Worm (Caenorhabditis elegans) whole organism, L1 larva: ENCODE data around the gene srx-56.

Source experiments
- aly-2 ChIP-seq: fragments of 150-350 bp; optimal IDR thresholded peaks from 2 replicates; lab custom pipeline; 2014; ENCODE audit warnings: missing biosample characterization, missing genetic modification characterization
- efl-1 ChIP-seq, 4 experiments: fragments of 150-350 bp; optimal IDR thresholded peaks in 3 of 4; peaks in 1 of 4; 1 replicate in 1 of 4; 2 replicates in 3 of 4; lab custom pipeline; 2014; ENCODE audit warnings: missing biosample characterization in 2 of 4, missing genetic modification characterization in 2 of 4, missing genetic modification reagents in 2 of 4
- fkh-10 ChIP-seq: sonication (generic microtip); optimal IDR thresholded peaks from 2 replicates; lab custom pipeline; 2017; ENCODE audit warnings: missing biosample characterization, missing genetic modification reagents, missing genetic modification characterization
- lsy-2 ChIP-seq, 2 experiments: fragments of 150-350 bp; optimal IDR thresholded peaks; 2 replicates each; lab custom pipeline; 2014; ENCODE audit warnings: missing biosample characterization in 2 of 2, missing genetic modification characterization in 2 of 2
- nhr-20 ChIP-seq: sonication (generic microtip); optimal IDR thresholded peaks from 2 replicates; lab custom pipeline; 2016; ENCODE audit warnings: mild to moderate bottlenecking, missing genetic modification characterization, missing compliant biosample characterization
- nhr-28 ChIP-seq: fragments of 150-350 bp; optimal IDR thresholded peaks from 2 replicates; lab custom pipeline; 2014; ENCODE audit warnings: missing biosample characterization, missing genetic modification characterization
- nhr-77 ChIP-seq: fragments of 150-350 bp; optimal IDR thresholded peaks from 2 replicates; lab custom pipeline; 2014; ENCODE audit warnings: missing biosample characterization, missing genetic modification characterization
- nhr-84 ChIP-seq: sonication (generic microtip); optimal IDR thresholded peaks from 2 replicates; lab custom pipeline; 2017; ENCODE audit warnings: missing biosample characterization, missing genetic modification characterization
- pag-3 ChIP-seq: sonication (generic microtip); optimal IDR thresholded peaks from 2 replicates; lab custom pipeline; 2017; ENCODE audit warnings: missing genetic modification characterization, mild to moderate bottlenecking, missing compliant biosample characterization, antibody characterized with exemption, borderline replicate concordance; ENCODE audit not compliant: insufficient read depth
- skn-1 ChIP-seq: fragments of 150-350 bp; optimal IDR thresholded peaks from 2 replicates; lab custom pipeline; 2014; ENCODE audit warnings: missing biosample characterization, missing genetic modification characterization
- snpc-4 ChIP-seq: fragments of 150-350 bp; optimal IDR thresholded peaks from 2 replicates; lab custom pipeline; 2014; ENCODE audit warnings: missing biosample characterization, missing genetic modification characterization
- vab-15 ChIP-seq: sonication (generic microtip); optimal IDR thresholded peaks from 2 replicates; lab custom pipeline; 2017; ENCODE audit warnings: missing genotype, mild to moderate bottlenecking, missing genetic modification characterization, missing compliant biosample characterization
- zag-1 ChIP-seq: fragments of 150-350 bp; optimal IDR thresholded peaks from 2 replicates; lab custom pipeline; 2014; ENCODE audit warnings: missing biosample characterization, missing genetic modification characterization

- TF ChIP-seq skn-1 (tag; lab: Kevin White, UChicago) (no peak), nhr-20 (no peak), pag-3 (tag; lab: Kevin White, UChicago) (no peak), lsy-2 (tag; optimal IDR thresholded peaks at IDR 0.05; lab: Kevin White, UChicago) (no peak), nhr-84 (no peak), nhr-28 (tag; lab: Kevin White, UChicago) (no peak), efl-1 (optimal IDR thresholded peaks at IDR 0.05; lab: Kevin White, UChicago) (no peak), efl-1 (GFP tag; optimal IDR thresholded peaks at IDR 0.05 in 1 of 2; lab: Kevin White, UChicago) (no peak), zag-1 (tag; lab: Kevin White, UChicago) (no peak), fkh-10 (no peak), nhr-77 (tag; lab: Kevin White, UChicago) (no peak), aly-2 (tag; lab: Kevin White, UChicago) (no peak), snpc-4 (tag; lab: Kevin White, UChicago) (no peak), vab-15 (tag; lab: Kevin White, UChicago) (no peak)
These were observed 21.2 kb downstream of the srx-56 start, which contains the start of gene srx-9 for ce11 chrV:7395359-7395758.
